Fruit fly (Drosophila melanogaster): ENCODE results near the gene CG43400.

The CG43400 gene

DNA sequence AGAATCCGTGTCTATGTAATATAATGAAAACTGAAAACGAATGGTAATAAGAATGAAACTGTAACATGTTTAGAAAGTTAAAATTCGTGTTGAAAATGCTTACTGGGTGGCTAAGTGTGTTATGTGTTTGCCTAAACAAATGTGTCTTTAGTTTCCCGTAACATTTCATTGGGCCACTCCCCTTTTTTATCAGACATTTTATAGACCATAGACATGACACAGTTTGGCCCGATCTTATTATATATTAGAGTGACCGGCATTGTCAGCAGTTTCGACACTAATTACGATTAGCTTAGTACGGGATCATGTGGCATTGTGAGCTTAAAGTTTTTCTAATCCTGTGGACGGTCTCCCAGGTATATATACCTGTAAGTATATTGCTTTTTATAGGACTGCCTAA is 13.5 kb upstream of the CG43400 start, which contains the start of gene CheA29a:
Gene CheA29a, plus strand, starts transcription at position 301 of the 400 bp plus-strand sequence.
- TF ChIP-seq usp (GFP tag; optimal IDR thresholded peaks at IDR 0.05) (no peak), Dll (optimal IDR thresholded peaks at IDR 0.05) (no peak), EcR (GFP tag; optimal IDR thresholded peaks at IDR 0.05) (no peak), pan (optimal IDR thresholded peaks at IDR 0.05) (no peak), psq (optimal IDR thresholded peaks at IDR 0.05) (no peak), CG8478 (optimal IDR thresholded peaks at IDR 0.05) (no peak)

DNA sequence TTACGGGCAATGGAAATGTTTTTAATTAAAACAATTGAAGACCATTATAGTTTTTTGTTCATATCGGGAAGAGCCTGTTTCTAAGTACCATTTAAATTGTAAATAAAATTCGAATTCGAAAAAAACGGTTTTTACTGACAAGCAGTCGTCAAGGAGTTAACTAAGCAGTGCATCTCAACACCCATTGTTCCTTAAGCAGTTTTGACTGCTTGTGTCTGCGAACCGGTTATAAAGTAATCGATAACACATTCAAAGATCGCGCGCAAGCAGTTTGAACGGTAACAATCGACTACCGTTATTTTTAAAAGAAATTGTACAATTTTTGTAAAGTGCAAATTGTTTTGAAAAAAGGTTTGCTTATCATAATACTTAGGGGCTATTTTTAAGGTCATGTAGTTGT is 12.6 kb upstream of the CG43400 start:
- no peak for TF ChIP-seq EcR (GFP tag; optimal IDR thresholded peaks at IDR 0.05)
- no peak for TF ChIP-seq pan (optimal IDR thresholded peaks at IDR 0.05)
- TF ChIP-seq psq (optimal IDR thresholded peaks at IDR 0.05): no peak
- no peak for TF ChIP-seq Dll (optimal IDR thresholded peaks at IDR 0.05)
- TF ChIP-seq CG8478 (optimal IDR thresholded peaks at IDR 0.05): no peak
- no peak for TF ChIP-seq usp (GFP tag; optimal IDR thresholded peaks at IDR 0.05)

DNA sequence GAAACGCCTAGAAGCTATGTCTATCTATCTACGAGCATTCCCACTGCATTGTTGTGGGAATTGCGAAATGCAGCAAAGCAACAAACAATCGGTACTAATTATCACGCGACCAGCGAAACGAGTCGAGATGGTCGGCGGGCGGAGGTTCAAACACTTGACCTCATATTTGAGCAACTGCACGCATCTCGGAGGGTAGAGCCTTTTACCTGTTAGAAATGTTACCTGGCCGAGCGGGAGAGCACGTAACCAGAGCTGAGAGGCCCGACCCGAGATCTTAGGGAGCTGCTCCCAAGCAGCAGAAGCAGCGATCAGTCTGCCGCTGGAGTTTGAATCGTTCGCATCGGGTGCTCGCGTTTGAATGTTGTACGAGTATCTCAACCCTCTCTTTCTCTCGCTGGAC is 12.2 kb upstream of the CG43400 start:
- peak; percentile 50 for TF ChIP-seq Dll (optimal IDR thresholded peaks at IDR 0.05)
- no peak for TF ChIP-seq EcR (GFP tag; optimal IDR thresholded peaks at IDR 0.05)

DNA sequence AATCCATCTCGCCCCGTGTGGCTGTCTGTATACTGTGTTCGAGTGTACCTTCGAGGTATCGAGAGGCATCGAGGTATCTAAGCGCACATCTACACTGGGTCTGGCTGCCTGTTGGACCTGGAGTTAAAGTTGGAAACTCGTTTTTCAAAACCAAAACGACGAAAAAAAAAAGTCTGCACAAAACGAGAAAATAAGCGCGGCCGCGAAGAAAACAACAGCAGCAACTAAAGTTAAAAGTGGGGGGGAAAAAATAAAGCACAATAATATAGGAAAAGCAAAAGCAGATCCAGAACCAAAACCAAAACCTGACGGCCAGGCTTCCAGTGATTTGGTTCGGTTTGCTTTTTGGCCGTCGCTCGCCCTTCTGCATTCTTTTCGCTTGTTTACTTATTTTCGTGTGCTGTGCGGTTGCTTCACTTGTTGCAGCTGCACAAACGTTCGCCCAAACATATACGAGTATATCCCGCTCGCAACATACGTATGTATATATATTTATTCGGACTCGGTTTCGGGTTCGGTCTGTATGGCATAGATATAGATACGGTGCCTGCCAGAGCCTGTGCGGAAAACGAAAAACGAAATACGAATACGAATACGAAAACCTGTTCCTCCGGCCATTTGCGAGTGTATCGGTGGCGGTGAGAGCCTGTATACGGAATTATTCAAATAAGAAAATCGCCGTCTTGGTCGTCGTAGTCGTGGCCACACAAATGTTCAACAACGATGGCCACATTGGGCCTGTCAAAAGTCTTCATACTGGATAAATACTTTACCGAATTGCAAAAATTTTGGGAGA is 11.4 kb upstream of the CG43400 start:
- TF ChIP-seq CG8478 (optimal IDR thresholded peaks at IDR 0.05): no peak
- TF ChIP-seq pan (optimal IDR thresholded peaks at IDR 0.05): no peak
- no peak for TF ChIP-seq psq (optimal IDR thresholded peaks at IDR 0.05)
- no peak for TF ChIP-seq Dll (optimal IDR thresholded peaks at IDR 0.05)
- TF ChIP-seq usp (GFP tag; optimal IDR thresholded peaks at IDR 0.05): no peak
- TF ChIP-seq EcR (GFP tag; optimal IDR thresholded peaks at IDR 0.05): no peak

DNA sequence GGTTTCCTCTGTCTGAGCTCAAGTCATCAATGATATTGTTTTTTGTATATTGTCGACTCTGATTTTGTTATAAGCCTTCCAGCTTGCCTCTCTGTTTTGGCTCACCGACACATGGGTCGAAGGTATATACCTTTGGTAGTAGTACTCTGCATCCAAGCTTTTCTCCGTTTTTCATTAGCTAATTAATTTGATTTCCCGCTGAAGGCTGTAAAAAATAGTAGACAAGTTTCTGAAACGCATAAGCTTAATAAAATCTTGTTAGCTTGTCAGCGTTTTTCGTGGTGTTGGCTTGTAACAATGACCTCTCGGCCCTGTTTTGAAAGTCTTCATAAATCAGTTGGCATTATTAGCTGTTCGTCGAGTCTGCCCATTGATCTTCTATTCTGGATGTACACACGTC is 9.7 kb upstream of the CG43400 start:
- TF ChIP-seq CG8478 (optimal IDR thresholded peaks at IDR 0.05) (no peak), pan (optimal IDR thresholded peaks at IDR 0.05) (no peak), usp (GFP tag; optimal IDR thresholded peaks at IDR 0.05) (no peak), psq (optimal IDR thresholded peaks at IDR 0.05) (no peak), Dll (optimal IDR thresholded peaks at IDR 0.05) (no peak), EcR (GFP tag; optimal IDR thresholded peaks at IDR 0.05) (no peak)

DNA sequence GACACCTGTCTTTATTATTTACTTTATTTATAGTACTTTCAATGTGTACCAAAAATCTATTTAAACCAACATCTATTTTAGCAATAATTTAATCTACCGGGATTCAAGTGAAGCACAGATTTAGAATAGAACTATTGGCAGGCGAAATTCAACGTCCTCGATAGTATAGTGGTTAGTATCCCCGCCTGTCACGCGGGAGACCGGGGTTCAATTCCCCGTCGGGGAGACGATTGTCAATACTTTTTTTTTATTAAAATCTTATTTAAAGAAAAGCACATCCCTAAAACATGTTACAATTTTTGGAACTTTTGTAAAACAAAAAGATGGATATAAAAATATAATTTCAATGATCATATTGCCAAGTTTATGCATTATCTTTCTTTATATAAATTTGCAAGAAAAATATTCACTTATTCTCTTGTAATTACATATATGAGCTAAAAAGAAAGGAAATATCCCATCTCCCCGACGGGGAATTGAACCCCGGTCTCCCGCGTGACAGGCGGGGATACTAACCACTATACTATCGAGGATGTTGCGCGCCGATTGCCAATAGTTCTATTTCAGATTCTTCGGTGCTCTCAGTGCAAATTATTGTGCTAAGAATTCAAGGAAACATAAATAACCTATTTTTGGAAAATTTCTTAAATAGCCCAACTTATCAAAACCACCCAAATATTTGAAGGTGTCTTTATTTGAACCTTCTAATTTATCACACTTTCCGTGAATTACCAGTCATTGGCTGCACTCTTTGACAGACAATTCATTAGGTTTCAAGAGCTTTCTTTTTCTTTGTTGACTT is 8.7 kb upstream of the CG43400 start, which contains the start of gene CG43796:
Gene CG43796, plus strand, starts transcription at position 752 of the 802 bp plus-strand sequence.
- TF ChIP-seq usp (GFP tag; optimal IDR thresholded peaks at IDR 0.05) (no peak), psq (optimal IDR thresholded peaks at IDR 0.05) (no peak), Dll (optimal IDR thresholded peaks at IDR 0.05) (no peak), EcR (GFP tag; optimal IDR thresholded peaks at IDR 0.05) (no peak), CG8478 (optimal IDR thresholded peaks at IDR 0.05) (no peak), pan (optimal IDR thresholded peaks at IDR 0.05) (no peak)

DNA sequence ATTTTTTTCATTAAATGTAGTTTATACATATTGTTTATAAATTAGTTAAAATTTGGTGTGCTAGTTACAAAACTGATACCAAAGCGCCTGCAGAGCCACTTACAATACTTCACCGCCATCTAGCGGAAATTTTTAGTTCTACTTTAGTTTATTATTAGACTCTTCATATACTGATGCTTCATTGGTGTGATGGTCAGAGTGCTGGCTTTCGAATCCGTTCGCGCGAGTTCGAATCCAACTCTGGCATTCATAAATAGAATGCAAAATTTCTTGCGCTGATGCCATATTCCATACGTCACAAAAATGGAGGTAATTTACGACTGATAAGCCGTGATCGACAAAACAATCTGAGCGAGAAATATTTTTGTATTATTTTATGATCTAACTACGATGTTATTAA is 5.0 kb upstream of the CG43400 start:
- no peak for TF ChIP-seq CG8478 (optimal IDR thresholded peaks at IDR 0.05)
- no peak for TF ChIP-seq psq (optimal IDR thresholded peaks at IDR 0.05)
- no peak for TF ChIP-seq pan (optimal IDR thresholded peaks at IDR 0.05)
- TF ChIP-seq EcR (GFP tag; optimal IDR thresholded peaks at IDR 0.05): no peak

DNA sequence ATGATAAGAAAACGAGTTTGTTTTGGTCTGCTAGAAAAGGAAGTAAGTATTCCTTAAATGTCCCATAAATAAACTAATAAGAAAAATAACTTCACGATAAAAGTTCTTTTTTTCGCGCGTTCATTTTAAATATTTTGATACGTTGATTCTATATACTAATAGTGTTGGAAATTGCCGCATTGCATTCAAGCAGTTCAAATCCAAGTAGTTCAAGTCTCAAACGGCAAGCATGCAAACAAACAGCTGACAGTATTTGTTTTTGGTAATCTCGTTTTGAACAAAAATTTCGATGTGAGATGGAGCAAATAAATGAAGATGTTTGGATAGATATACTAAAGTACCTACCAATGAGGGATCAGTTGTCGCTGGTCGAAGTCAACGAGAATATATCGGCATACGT is 1.8 kb upstream of the CG43400 start, which contains the start of gene CG13088:
Gene CG13088, plus strand, starts transcription at position 247 of the 400 bp plus-strand sequence.
- TF ChIP-seq psq (optimal IDR thresholded peaks at IDR 0.05) (no peak), usp (GFP tag; optimal IDR thresholded peaks at IDR 0.05) (no peak), Dll (optimal IDR thresholded peaks at IDR 0.05) (no peak), CG8478 (optimal IDR thresholded peaks at IDR 0.05) (no peak), EcR (GFP tag; optimal IDR thresholded peaks at IDR 0.05) (no peak), pan (optimal IDR thresholded peaks at IDR 0.05) (no peak)

DNA sequence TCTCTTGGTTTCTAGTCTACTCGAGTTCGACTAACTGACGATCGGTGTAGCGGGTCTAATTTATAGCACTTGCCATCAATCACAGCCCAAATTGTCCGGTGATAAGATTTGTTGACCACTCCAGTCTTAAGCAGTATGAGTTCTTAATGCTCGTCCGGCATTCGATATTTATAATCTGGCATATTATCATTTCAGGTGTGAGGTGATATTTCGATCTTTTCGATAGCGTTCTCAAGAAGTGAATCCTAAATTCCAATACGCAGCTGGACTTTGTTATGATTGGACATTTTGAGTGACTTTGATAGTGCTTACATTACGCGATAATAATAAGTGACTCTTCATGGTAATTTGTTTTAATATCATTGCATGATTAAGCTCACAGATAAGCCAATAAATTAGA is 5.7 kb downstream of the CG43400 start, which contains the start of gene Bace:
Gene Bace, minus strand, starts transcription at position 39 of the 400 bp plus-strand sequence.
- TF ChIP-seq psq (optimal IDR thresholded peaks at IDR 0.05): no peak
- no peak for TF ChIP-seq pan (optimal IDR thresholded peaks at IDR 0.05)
- TF ChIP-seq Dll (optimal IDR thresholded peaks at IDR 0.05): no peak
- TF ChIP-seq CG8478 (optimal IDR thresholded peaks at IDR 0.05): no peak
- no peak for TF ChIP-seq usp (GFP tag; optimal IDR thresholded peaks at IDR 0.05)
- TF ChIP-seq EcR (GFP tag; optimal IDR thresholded peaks at IDR 0.05): no peak

DNA sequence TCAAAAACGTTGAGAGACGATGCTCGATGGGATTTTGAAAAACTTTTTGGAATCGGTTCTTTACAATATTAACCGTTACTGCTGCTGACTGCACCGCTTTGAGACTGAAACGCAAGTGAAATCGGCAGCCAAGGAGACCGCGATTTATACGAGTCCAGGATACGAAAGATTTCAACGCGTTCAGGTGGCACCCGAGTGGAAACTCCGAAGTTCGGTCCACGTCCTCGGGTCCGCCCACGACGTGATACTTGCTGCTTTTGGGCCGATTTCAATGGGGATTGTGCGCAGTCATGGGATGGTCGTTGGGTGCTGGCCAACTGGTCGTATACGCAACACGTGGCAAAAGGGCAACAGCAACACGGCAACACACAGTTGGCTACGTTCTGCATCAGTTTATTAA is 16.2 kb downstream of the CG43400 start, which contains the start of gene Dh31:
Gene Dh31, minus strand, starts transcription at position 117 of the 400 bp plus-strand sequence.
- TF ChIP-seq Dll (optimal IDR thresholded peaks at IDR 0.05) (no peak), psq (optimal IDR thresholded peaks at IDR 0.05) (no peak), pan (optimal IDR thresholded peaks at IDR 0.05) (no peak)

DNA sequence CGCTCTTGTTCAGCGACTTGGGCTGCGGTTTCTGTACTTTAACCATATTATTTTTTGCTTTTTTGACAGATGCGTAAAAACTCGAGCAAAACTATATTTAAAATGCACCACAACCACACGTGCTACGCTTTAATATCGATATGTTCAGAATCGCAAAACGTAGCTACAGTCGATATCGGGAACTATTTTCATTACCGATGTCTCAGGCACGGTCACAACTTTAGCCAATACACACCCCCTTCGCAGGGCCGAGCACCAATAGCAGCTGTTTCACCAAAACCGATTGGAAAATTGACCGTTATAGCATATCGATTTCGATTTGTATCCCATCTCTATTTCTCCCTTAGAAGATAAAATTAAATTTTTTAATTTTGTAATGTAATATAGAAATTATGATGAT is 21.2 kb downstream of the CG43400 start, which contains the start of gene CG13096:
Gene CG13096, minus strand, starts transcription at position 144 of the 400 bp plus-strand sequence.
- no peak for TF ChIP-seq EcR (GFP tag; optimal IDR thresholded peaks at IDR 0.05)
- no peak for TF ChIP-seq usp (GFP tag; optimal IDR thresholded peaks at IDR 0.05)
- TF ChIP-seq Dll (optimal IDR thresholded peaks at IDR 0.05): no peak

DNA sequence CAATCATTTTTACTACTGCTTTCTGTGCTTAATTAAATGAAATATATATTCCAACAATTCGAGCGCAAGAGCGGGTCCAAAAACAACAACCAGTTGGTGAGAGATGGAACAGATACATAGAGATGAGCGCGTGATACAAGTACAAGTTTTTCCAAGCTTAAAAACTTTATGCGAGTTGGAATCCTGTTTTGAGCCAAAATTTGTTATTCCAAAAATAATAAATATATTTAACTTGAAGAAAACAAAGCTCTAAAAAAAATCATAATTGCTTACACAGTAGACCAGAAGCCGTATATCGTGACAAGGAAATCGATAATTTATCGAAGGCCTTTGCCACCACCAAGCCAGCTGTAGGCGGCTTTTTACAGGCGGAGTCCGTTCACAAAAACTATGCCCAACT is 24.2 kb downstream of the CG43400 start, which contains the start of the genes CG13097 and PIG-U:
Gene CG13097, minus strand, starts transcription at position 121 of the 400 bp plus-strand sequence.
Gene PIG-U, plus strand, starts transcription at position 349 of the 400 bp plus-strand sequence.
- TF ChIP-seq pan (optimal IDR thresholded peaks at IDR 0.05) (no peak), psq (optimal IDR thresholded peaks at IDR 0.05) (no peak), EcR (GFP tag; optimal IDR thresholded peaks at IDR 0.05) (no peak), usp (GFP tag; optimal IDR thresholded peaks at IDR 0.05) (no peak), CG8478 (optimal IDR thresholded peaks at IDR 0.05) (no peak), Dll (optimal IDR thresholded peaks at IDR 0.05) (no peak)
